Worm (Caenorhabditis elegans): ENCODE data around the gene myo-2.

- TF ChIP-seq attf-5 (GFP tag; optimal IDR thresholded peaks at IDR 0.05) (peak; percentile 61), ztf-28 (GFP tag; IDR thresholded peaks at IDR 0.05) (peak; percentile 53; the same call in 1 of the 2 replicates), nfyb-1 (GFP tag; IDR thresholded peaks at IDR 0.05) (peak; percentile 82), sptf-2 (GFP tag; optimal IDR thresholded peaks at IDR 0.05) (peak; percentile 59), snpc-4 (GFP tag; optimal IDR thresholded peaks at IDR 0.05) (peak; percentile 65), snpc-4 (tag; optimal IDR thresholded peaks at IDR 0.05) (peak in 2 of 4 experiments; percentile 58 to 62)
Measured at ce11 chrX:12458021-12458420, 9.8 kb upstream of the myo-2 start.

Measured in whole organism, young adult.